Worm (Caenorhabditis elegans): ENCODE data around the gene fipr-16.

- TF ChIP-seq ceh-16 (tag; optimal IDR thresholded peaks at IDR 0.05) = no peak
- no peak for TF ChIP-seq egl-27 (tag; optimal IDR thresholded peaks at IDR 0.05)
- TF ChIP-seq ama-1 (optimal IDR thresholded peaks at IDR 0.05) = no peak
- TF ChIP-seq fos-1 (tag; optimal IDR thresholded peaks at IDR 0.05) = no peak
- TF ChIP-seq lin-11 (tag; optimal IDR thresholded peaks at IDR 0.05) = no peak
- no peak for TF ChIP-seq ztf-1 (GFP tag; conservative IDR thresholded peaks at IDR 0.05)
- no peak for TF ChIP-seq lin-13 (GFP tag; optimal IDR thresholded peaks at IDR 0.05)
Observed at ce11 chrIII:8573869-8574268, 16.9 kb downstream of the fipr-16 start.
